Worm (Caenorhabditis elegans) whole organism, young adult: ENCODE results near the gene F18E3.12.

Source experiments
- B0035.1 ChIP-seq: sonication (generic microtip); optimal IDR thresholded peaks from 2 replicates; lab custom pipeline; 2016; ENCODE audit warnings: missing genetic modification characterization, mild to moderate bottlenecking, missing compliant biosample characterization, missing genotype, missing genetic modification reagents
- C06A6.2 ChIP-seq: fragments of 200-800 bp; sonication (Bioruptor generic); conservative IDR thresholded peaks from 2 replicates; pipeline ENCODE4 v1.3.6; 2022; ENCODE audit warnings: missing genetic modification characterization, missing compliant biosample characterization
- D2030.7 ChIP-seq: fragments of 200-800 bp; sonication (Bioruptor generic); IDR thresholded peaks from 2 replicates; pipeline ENCODE4 v1.3.6; 2022; ENCODE audit warnings: missing genetic modification reagents, missing genetic modification characterization, missing compliant biosample characterization
- F37B4.10 ChIP-seq: fragments of 200-800 bp; sonication (Bioruptor generic); IDR thresholded peaks from 2 replicates; pipeline ENCODE4 v1.3.6; 2022; ENCODE audit warnings: missing genetic modification characterization, missing compliant biosample characterization
- K11D2.4 ChIP-seq: fragments of 200-800 bp; sonication (Bioruptor generic); IDR thresholded peaks from 2 replicates; pipeline ENCODE4 v1.3.6; 2022; ENCODE audit warnings: missing genetic modification reagents, missing genetic modification characterization, missing compliant biosample characterization
- Y56A3A.18 ChIP-seq: fragments of 200-800 bp; sonication (Bioruptor generic); IDR thresholded peaks from 2 replicates; pipeline ENCODE4 v1.3.6; 2022; ENCODE audit warnings: missing genetic modification reagents, missing genetic modification characterization, missing compliant biosample characterization
- Y95B8A.8 ChIP-seq: fragments of 200-800 bp; sonication (Bioruptor generic); IDR thresholded peaks from 2 replicates; pipeline ENCODE4 v1.3.6; 2022; ENCODE audit warnings: missing genetic modification reagents, missing genetic modification characterization, missing compliant biosample characterization
- ZK185.1 ChIP-seq: sonication (generic microtip); optimal IDR thresholded peaks from 2 replicates; lab custom pipeline; 2016; ENCODE audit warnings: mild to moderate bottlenecking, missing genetic modification characterization, missing compliant biosample characterization; ENCODE audit not compliant: poor library complexity, severe bottlenecking
- aptf-3 ChIP-seq: fragments of 200-800 bp; sonication (Bioruptor generic); IDR thresholded peaks from 2 replicates; pipeline ENCODE4 v1.3.6; 2022; ENCODE audit warnings: missing genetic modification characterization, missing compliant biosample characterization
- attf-3 ChIP-seq: fragments of 200-800 bp; sonication (Bioruptor generic); conservative IDR thresholded peaks from 2 replicates; pipeline ENCODE4 v1.3.6; 2022; ENCODE audit warnings: missing genetic modification reagents, missing genetic modification characterization, missing compliant biosample characterization
- attf-6 ChIP-seq: fragments of 200-800 bp; sonication (Bioruptor generic); IDR thresholded peaks from 2 replicates; pipeline ENCODE4 v1.3.6; 2022; ENCODE audit warnings: missing genetic modification reagents, missing genetic modification characterization, missing compliant biosample characterization
- ccch-3 ChIP-seq: fragments of 200-800 bp; sonication (Bioruptor generic); optimal IDR thresholded peaks from 2 replicates; lab custom pipeline; 2018; ENCODE audit warnings: mild to moderate bottlenecking, missing genetic modification characterization, missing compliant biosample characterization
- cebp-1 ChIP-seq, 2 experiments: fragments of 200-800 bp in 1 of 2; sonication (Bioruptor generic) in 1 of 2; sonication (generic microtip) in 1 of 2; IDR thresholded peaks in 1 of 2; optimal IDR thresholded peaks in 1 of 2; 2 replicates each; pipeline versions ENCODE4 v1.3.6 to Lab custom; 2017 to 2022; ENCODE audit warnings: missing compliant biosample characterization in 2 of 2, missing genetic modification characterization in 2 of 2, mild to moderate bottlenecking in 1 of 2, missing genetic modification reagents in 1 of 2, moderate library complexity in 1 of 2
- cebp-2 ChIP-seq: fragments of 200-800 bp; sonication (Bioruptor generic); IDR thresholded peaks from 2 replicates; pipeline ENCODE4 v1.3.6; 2022; ENCODE audit warnings: missing genetic modification characterization, missing compliant biosample characterization
- ceh-40 ChIP-seq: fragments of 200-800 bp; sonication (Bioruptor generic); IDR thresholded peaks from 2 replicates; pipeline ENCODE4 v1.3.6; 2022; ENCODE audit warnings: missing genetic modification characterization, missing compliant biosample characterization
- ceh-79 ChIP-seq: sonication (generic microtip); optimal IDR thresholded peaks from 2 replicates; lab custom pipeline; 2017; ENCODE audit warnings: mild to moderate bottlenecking, missing genetic modification characterization, missing compliant biosample characterization
- egl-44 ChIP-seq: fragments of 200-800 bp; sonication (Bioruptor generic); IDR thresholded peaks from 2 replicates; pipeline ENCODE4 v1.3.6; 2022; ENCODE audit warnings: missing genetic modification reagents, missing genetic modification characterization, missing compliant biosample characterization
- ets-4 ChIP-seq: fragments of 200-800 bp; sonication (Bioruptor generic); optimal IDR thresholded peaks from 2 replicates; lab custom pipeline; 2018; ENCODE audit warnings: mild to moderate bottlenecking, missing genetic modification characterization, missing compliant biosample characterization
- fkh-3 ChIP-seq: sonication (generic microtip); optimal IDR thresholded peaks from 2 replicates; lab custom pipeline; 2016; ENCODE audit warnings: mild to moderate bottlenecking, missing genetic modification characterization, missing compliant biosample characterization
- gei-17 ChIP-seq: fragments of 200-800 bp; sonication (Bioruptor generic); optimal IDR thresholded peaks from 2 replicates; lab custom pipeline; 2018; ENCODE audit warnings: mild to moderate bottlenecking, missing genetic modification characterization, missing compliant biosample characterization
- hlh-12 ChIP-seq: sonication (generic microtip); optimal IDR thresholded peaks from 2 replicates; lab custom pipeline; 2016; ENCODE audit warnings: missing genetic modification characterization, missing compliant biosample characterization
- hmg-1.2 ChIP-seq: fragments of 200-800 bp; sonication (Bioruptor generic); IDR thresholded peaks from 2 replicates; pipeline ENCODE4 v1.3.6; 2022; ENCODE audit warnings: missing genetic modification reagents, missing genetic modification characterization, missing compliant biosample characterization
- hmg-20 ChIP-seq: fragments of 200-800 bp; sonication (Bioruptor generic); IDR thresholded peaks from 2 replicates; pipeline ENCODE4 v1.3.6; 2022; ENCODE audit warnings: missing genetic modification reagents, missing genetic modification characterization, missing compliant biosample characterization
- hsf-1 ChIP-seq: fragments of 200-800 bp; sonication (Bioruptor generic); IDR thresholded peaks from 2 replicates; pipeline ENCODE4 v1.3.6; 2022; ENCODE audit warnings: missing genetic modification reagents, missing genetic modification characterization, missing compliant biosample characterization
- let-526 ChIP-seq: fragments of 200-800 bp; sonication (Bioruptor generic); IDR thresholded peaks from 2 replicates; pipeline ENCODE4 v1.3.6; 2022; ENCODE audit warnings: missing genetic modification reagents, missing genetic modification characterization, missing compliant biosample characterization
- let-607 ChIP-seq, 2 experiments: fragments of 200-800 bp in 1 of 2; sonication (Bioruptor generic) in 1 of 2; sonication (generic microtip) in 1 of 2; optimal IDR thresholded peaks; 2 replicates each; lab custom pipeline; 2016 to 2018; ENCODE audit warnings: mild to moderate bottlenecking in 2 of 2, missing compliant biosample characterization in 2 of 2, missing genetic modification characterization in 2 of 2, moderate library complexity in 2 of 2, missing genotype in 1 of 2
- lin-26 ChIP-seq: fragments of 200-800 bp; sonication (Bioruptor generic); IDR thresholded peaks from 2 replicates; pipeline ENCODE4 v1.3.6; 2022; ENCODE audit warnings: missing genetic modification reagents, missing genetic modification characterization, missing compliant biosample characterization
- lir-1 ChIP-seq: fragments of 200-800 bp; sonication (Bioruptor generic); conservative IDR thresholded peaks from 2 replicates; pipeline ENCODE4 v1.3.6; 2022; ENCODE audit warnings: missing genetic modification reagents, missing genetic modification characterization, missing compliant biosample characterization
- lsy-27 ChIP-seq: sonication (generic microtip); optimal IDR thresholded peaks from 2 replicates; lab custom pipeline; 2017; ENCODE audit warnings: missing genetic modification characterization, mild to moderate bottlenecking, missing compliant biosample characterization, antibody characterized with exemption, missing genotype, borderline replicate concordance; ENCODE audit not compliant: insufficient read depth
- nfya-2 ChIP-seq: fragments of 200-800 bp; sonication (Bioruptor generic); IDR thresholded peaks from 2 replicates; pipeline ENCODE4 v1.3.6; 2022; ENCODE audit warnings: missing genetic modification reagents, missing genetic modification characterization, missing compliant biosample characterization
- nfyb-1 ChIP-seq: fragments of 200-800 bp; sonication (Bioruptor generic); IDR thresholded peaks from 2 replicates; pipeline ENCODE4 v1.3.6; 2022; ENCODE audit warnings: missing genetic modification reagents, missing genetic modification characterization, missing compliant biosample characterization
- nhr-90 ChIP-seq: sonication (generic microtip); optimal IDR thresholded peaks from 2 replicates; lab custom pipeline; 2016; ENCODE audit warnings: missing genotype, mild to moderate bottlenecking, missing genetic modification characterization, missing compliant biosample characterization
- pbrm-1 ChIP-seq: fragments of 200-800 bp; sonication (Bioruptor generic); IDR thresholded peaks from 2 replicates; pipeline ENCODE4 v1.3.6; 2022; ENCODE audit warnings: missing genetic modification reagents, missing genetic modification characterization, missing compliant biosample characterization
- rec-8 ChIP-seq, 2 experiments: sonication (generic microtip); optimal IDR thresholded peaks; 2 replicates each; lab custom pipeline; 2016; ENCODE audit warnings: mild to moderate bottlenecking in 2 of 2, missing genetic modification characterization in 2 of 2, missing genetic modification reagents in 2 of 2, missing genotype in 2 of 2, missing biosample characterization in 1 of 2, missing compliant biosample characterization in 1 of 2, moderate library complexity in 1 of 2
- snpc-1.3 ChIP-seq: sonication (generic microtip); optimal IDR thresholded peaks from 2 replicates; lab custom pipeline; 2017; ENCODE audit warnings: missing genetic modification characterization, mild to moderate bottlenecking, missing compliant biosample characterization, antibody characterized with exemption, moderate library complexity, missing genotype, missing genetic modification reagents; ENCODE audit not compliant: insufficient read depth
- snpc-3.4 ChIP-seq: sonication (generic microtip); optimal IDR thresholded peaks from 2 replicates; lab custom pipeline; 2017; ENCODE audit warnings: missing genetic modification characterization, mild to moderate bottlenecking, missing compliant biosample characterization, antibody characterized with exemption, moderate library complexity, missing genotype, missing genetic modification reagents
- sptf-2 ChIP-seq: fragments of 200-800 bp; sonication (Bioruptor generic); optimal IDR thresholded peaks from 2 replicates; lab custom pipeline; 2018; ENCODE audit warnings: mild to moderate bottlenecking, missing genetic modification characterization, missing compliant biosample characterization
- tlf-1 ChIP-seq: fragments of 200-800 bp; sonication (Bioruptor generic); optimal IDR thresholded peaks from 2 replicates; lab custom pipeline; 2018; ENCODE audit warnings: mild to moderate bottlenecking, missing genetic modification characterization, missing compliant biosample characterization
- xnd-1 ChIP-seq: sonication (generic microtip); optimal IDR thresholded peaks from 2 replicates; lab custom pipeline; 2016; ENCODE audit warnings: missing genotype, missing genetic modification reagents, missing genetic modification characterization, missing compliant biosample characterization
- ztf-18 ChIP-seq: sonication (generic microtip); optimal IDR thresholded peaks from 2 replicates; lab custom pipeline; 2016; ENCODE audit warnings: missing genotype, mild to moderate bottlenecking, missing genetic modification characterization, missing compliant biosample characterization
- ztf-22 ChIP-seq: fragments of 200-800 bp; sonication (Bioruptor generic); optimal IDR thresholded peaks from 2 replicates; lab custom pipeline; 2018; ENCODE audit warnings: mild to moderate bottlenecking, missing genetic modification characterization, moderate library complexity, missing compliant biosample characterization
- ztf-26 ChIP-seq: sonication (generic microtip); optimal IDR thresholded peaks from 2 replicates; lab custom pipeline; 2017; ENCODE audit warnings: missing genetic modification characterization, missing compliant biosample characterization

F18E3.12 gene

DNA sequence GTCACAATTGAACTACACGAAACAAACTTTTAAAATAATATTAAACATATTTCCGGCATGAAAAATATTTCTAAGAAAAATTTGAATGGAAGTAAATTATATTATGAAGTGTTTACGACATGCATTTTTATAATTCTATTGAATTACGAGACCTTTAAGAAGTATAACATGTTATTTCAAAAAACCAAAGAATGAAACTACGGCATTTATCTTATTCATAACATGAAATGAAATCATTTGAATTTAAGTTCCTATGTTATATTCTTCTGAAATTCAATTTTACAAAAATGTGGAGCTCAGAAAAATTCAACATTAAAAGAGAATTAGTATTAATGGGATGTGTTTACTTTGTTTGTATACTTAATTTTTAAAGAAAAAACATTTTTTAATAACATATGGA is 16.2 kb downstream of the F18E3.12 start, which contains the start of gene srw-71:
Gene srw-71 (minus strand): TSS at position 101 of the 400 bp plus-strand sequence.
- TF ChIP-seq cebp-2 (GFP tag; lab: Robert Waterston, UW): no peak
- TF ChIP-seq snpc-1.3 (tag; lab: Kevin White, UChicago): no peak
- no peak for TF ChIP-seq nfya-2 (GFP tag; lab: Robert Waterston, UW)
- TF ChIP-seq ZK185.1 (tag; lab: Kevin White, UChicago): no peak
- no peak for TF ChIP-seq hmg-1.2 (GFP tag; lab: Robert Waterston, UW)
- no peak for TF ChIP-seq ets-4 (GFP tag; lab: Kevin White, UChicago)
- no peak for TF ChIP-seq lin-26
- no peak for TF ChIP-seq fkh-3 (tag; lab: Kevin White, UChicago)

DNA sequence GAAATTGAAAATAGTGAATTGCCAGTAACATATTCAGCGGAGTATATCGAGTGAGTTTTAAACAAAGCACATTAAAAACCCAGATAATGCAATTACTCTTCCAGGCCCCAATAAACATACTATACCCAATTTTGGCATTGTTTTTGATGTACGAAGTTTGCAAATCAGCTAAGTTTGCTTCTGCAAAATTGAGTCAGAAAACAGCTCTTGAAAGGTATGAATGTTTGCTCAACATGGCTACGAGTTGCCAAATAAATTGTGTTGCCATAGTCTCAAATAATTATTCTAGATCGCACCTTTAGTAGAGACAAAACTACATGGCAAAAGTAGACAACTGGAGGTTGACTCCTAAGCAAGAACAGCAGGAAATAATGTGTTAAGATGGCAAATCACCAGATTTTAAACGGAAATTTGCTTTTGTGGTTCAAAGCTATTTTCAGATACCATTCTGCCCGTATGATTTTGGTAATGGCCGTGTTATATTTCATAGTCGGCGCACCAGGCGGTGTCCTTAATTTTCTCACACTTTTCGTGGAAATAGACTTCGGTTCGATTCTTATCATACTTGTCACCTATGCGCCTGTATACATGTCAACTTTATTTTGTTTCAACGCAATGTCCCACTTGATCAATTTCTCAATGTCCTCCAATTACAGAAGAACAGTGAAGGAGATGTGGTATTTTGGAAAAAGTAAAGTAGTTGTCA is 17.8 kb downstream of the F18E3.12 start:
- no peak; the same call in 1 of the 2 replicates for TF ChIP-seq K11D2.4
- TF ChIP-seq C06A6.2 (GFP tag; lab: Robert Waterston, UW): peak; percentile 59
- TF ChIP-seq sptf-2 (GFP tag; lab: Kevin White, UChicago): no peak
- no peak for TF ChIP-seq hmg-20
- TF ChIP-seq attf-6: no peak
- peak; percentile 1 for TF ChIP-seq fkh-3 (tag; lab: Kevin White, UChicago)
- peak; percentile 21 for TF ChIP-seq ceh-79 (tag; lab: Kevin White, UChicago)
- TF ChIP-seq snpc-3.4 (tag; lab: Kevin White, UChicago): no peak
- TF ChIP-seq let-526 (GFP tag; lab: Robert Waterston, UW): no peak
- TF ChIP-seq aptf-3: no peak
- peak; percentile 17 for TF ChIP-seq ZK185.1 (tag; lab: Kevin White, UChicago)
- no peak for TF ChIP-seq attf-3 (GFP tag; lab: Robert Waterston, UW)
- peak; percentile 56 for TF ChIP-seq Y56A3A.18
- peak; percentile 21 for TF ChIP-seq B0035.1 (tag; lab: Kevin White, UChicago)
- peak; percentile 63 for TF ChIP-seq ets-4 (GFP tag; lab: Kevin White, UChicago)
- no peak for TF ChIP-seq ccch-3
- no peak; the same call in 1 of the 2 replicates for TF ChIP-seq cebp-1 (GFP tag; IDR thresholded peaks at IDR 0.05; lab: Robert Waterston, UW)
- peak; percentile 70 for TF ChIP-seq cebp-1 (tag; optimal IDR thresholded peaks at IDR 0.05; lab: Kevin White, UChicago)
- no peak for TF ChIP-seq lsy-27 (tag; lab: Kevin White, UChicago)
- TF ChIP-seq egl-44: peak; percentile 44; the same call in 1 of the 2 replicates
- TF ChIP-seq ceh-40 (GFP tag; lab: Robert Waterston, UW): 0 out of 2 replicates have a peak, but pooled peaks have one; percentile 6
- TF ChIP-seq rec-8 (tag; optimal IDR thresholded peaks at IDR 0.05; lab: Kevin White, UChicago): no peak
- peak; percentile 79 for TF ChIP-seq nfyb-1 (GFP tag; lab: Robert Waterston, UW)
- peak; percentile 53 for TF ChIP-seq tlf-1 (GFP tag; lab: Kevin White, UChicago)
- no peak for TF ChIP-seq cebp-2 (GFP tag; lab: Robert Waterston, UW)
- TF ChIP-seq hsf-1 (GFP tag; lab: Robert Waterston, UW): no peak
- no peak; the same call in 1 of the 2 replicates for TF ChIP-seq lin-26
- TF ChIP-seq F37B4.10 (GFP tag; lab: Robert Waterston, UW): no peak
- TF ChIP-seq let-607 (tag; optimal IDR thresholded peaks at IDR 0.05; lab: Kevin White, UChicago): peak in 1 of 2 experiments; percentile 42
- peak; percentile 63 for TF ChIP-seq ztf-22
- TF ChIP-seq ztf-26: peak; percentile 40
- peak; percentile 63; the same call in 1 of the 2 replicates for TF ChIP-seq Y95B8A.8 (GFP tag; lab: Robert Waterston, UW)
- no peak for TF ChIP-seq gei-17 (GFP tag; lab: Kevin White, UChicago)
- TF ChIP-seq nhr-90 (tag; lab: Kevin White, UChicago): peak; percentile 66
- TF ChIP-seq pbrm-1 (GFP tag; lab: Robert Waterston, UW): peak; percentile 64; the same call in 1 of the 2 replicates
- no peak for TF ChIP-seq hlh-12 (tag; lab: Kevin White, UChicago)
- TF ChIP-seq xnd-1 (tag; lab: Kevin White, UChicago): no peak
- no peak for TF ChIP-seq ztf-18 (tag; lab: Kevin White, UChicago)
- TF ChIP-seq lir-1 (GFP tag; lab: Robert Waterston, UW): no peak
- no peak for TF ChIP-seq D2030.7 (GFP tag; lab: Robert Waterston, UW)
